Fruit fly (Drosophila melanogaster) whole organism, embryonic: Measurements from ENCODE around the gene Naa20A.

Experiments used
- Atf3 ChIP-seq: fragments of 200-800 bp; sonication (Bioruptor generic); optimal IDR thresholded peaks from 3 replicates; lab custom pipeline; 2016; ENCODE audit warnings: missing biosample characterization, missing genetic modification characterization
- C15 ChIP-seq: fragments of 200-800 bp; sonication (Bioruptor generic); IDR thresholded peaks from 3 replicates; pipeline ENCODE4 v1.3.6; 2022; ENCODE audit warnings: missing biosample characterization, missing genetic modification characterization
- CG10543 ChIP-seq: fragments of 200-800 bp; sonication (Bioruptor generic); optimal IDR thresholded peaks from 3 replicates; lab custom pipeline; 2017; ENCODE audit warnings: missing biosample characterization, mild to moderate bottlenecking, missing genetic modification characterization, moderate library complexity
- CG12942 ChIP-seq: fragments of 200-800 bp; sonication (Bioruptor generic); optimal IDR thresholded peaks from 3 replicates; lab custom pipeline; 2016; ENCODE audit warnings: missing biosample characterization, missing genetic modification characterization
- CG13123 ChIP-seq: fragments of 200-800 bp; sonication (Bioruptor generic); optimal IDR thresholded peaks from 2 replicates; lab custom pipeline; 2016; ENCODE audit warnings: missing biosample characterization, missing genetic modification characterization
- CG13624 ChIP-seq: fragments of 200-800 bp; sonication (Bioruptor generic); optimal IDR thresholded peaks from 2 replicates; lab custom pipeline; 2016; ENCODE audit warnings: missing biosample characterization, missing genetic modification characterization
- CG17802 ChIP-seq: fragments of 200-800 bp; sonication (Bioruptor generic); optimal IDR thresholded peaks from 2 replicates; lab custom pipeline; 2018; ENCODE audit warnings: missing biosample characterization, mild to moderate bottlenecking, missing genetic modification characterization, moderate library complexity
- CG18764 ChIP-seq: fragments of 200-800 bp; sonication (Bioruptor generic); optimal IDR thresholded peaks from 3 replicates; lab custom pipeline; 2016; ENCODE audit warnings: missing biosample characterization, missing genetic modification characterization
- CG31365 ChIP-seq: fragments of 200-800 bp; sonication (Bioruptor generic); optimal IDR thresholded peaks from 2 replicates; lab custom pipeline; 2018; ENCODE audit warnings: missing biosample characterization, mild to moderate bottlenecking, missing genetic modification characterization
- CG4360 ChIP-seq: fragments of 200-800 bp; sonication (Bioruptor generic); IDR thresholded peaks from 2 replicates; pipeline ENCODE4 v1.3.6; 2022; ENCODE audit warnings: missing biosample characterization, missing genetic modification characterization
- CG4424 ChIP-seq: fragments of 200-800 bp; sonication (Bioruptor generic); optimal IDR thresholded peaks from 3 replicates; lab custom pipeline; 2016; ENCODE audit warnings: missing biosample characterization, missing genetic modification characterization
- CG4820 ChIP-seq: fragments of 200-800 bp; sonication (Bioruptor generic); optimal IDR thresholded peaks from 3 replicates; lab custom pipeline; 2016; ENCODE audit warnings: missing biosample characterization, missing genetic modification characterization
- CG6765 ChIP-seq: fragments of 200-800 bp; sonication (Bioruptor generic); optimal IDR thresholded peaks from 3 replicates; lab custom pipeline; 2017; ENCODE audit warnings: missing biosample characterization, mild to moderate bottlenecking, missing genetic modification characterization
- CG7556 ChIP-seq: fragments of 200-800 bp; sonication (Bioruptor generic); optimal IDR thresholded peaks from 2 replicates; lab custom pipeline; 2017; ENCODE audit warnings: missing biosample characterization, mild to moderate bottlenecking, missing genetic modification characterization
- CG8281 ChIP-seq: fragments of 200-800 bp; sonication (Bioruptor generic); optimal IDR thresholded peaks from 2 replicates; lab custom pipeline; 2018; ENCODE audit warnings: missing biosample characterization, mild to moderate bottlenecking, missing genetic modification characterization, moderate library complexity
- CG9215 ChIP-seq: fragments of 200-800 bp; sonication (Bioruptor generic); IDR thresholded peaks from 2 replicates; pipeline ENCODE4 v1.3.6; 2022; ENCODE audit warnings: missing biosample characterization, missing genetic modification characterization
- CG9437 ChIP-seq: fragments of 200-800 bp; sonication (Bioruptor generic); optimal IDR thresholded peaks from 2 replicates; lab custom pipeline; 2018; ENCODE audit warnings: missing biosample characterization, mild to moderate bottlenecking, missing genetic modification characterization
- Dad ChIP-seq: fragments of 200-800 bp; sonication (Bioruptor generic); optimal IDR thresholded peaks from 3 replicates; lab custom pipeline; 2016; ENCODE audit warnings: missing biosample characterization, missing genetic modification characterization
- Dfd ChIP-seq, 2 experiments: fragments of >200 bp; optimal IDR thresholded peaks; 2 replicates each; lab custom pipeline; 2017; ENCODE audit warnings: missing biosample characterization in 2 of 2, missing genetic modification characterization in 2 of 2
- Dip2 ChIP-seq: fragments of 200-800 bp; sonication (Bioruptor generic); IDR thresholded peaks from 2 replicates; pipeline ENCODE4 v1.3.6; 2022; ENCODE audit warnings: missing biosample characterization, missing genetic modification characterization
- Doc3 ChIP-seq: fragments of 200-800 bp; sonication (Bioruptor generic); IDR thresholded peaks from 3 replicates; pipeline ENCODE4 v1.3.6; 2022; ENCODE audit warnings: missing biosample characterization, missing genetic modification characterization; ENCODE audit not compliant: partially characterized antibody
- E2f2 ChIP-seq: fragments of 200-800 bp; sonication (Bioruptor generic); IDR thresholded peaks from 2 replicates; pipeline ENCODE4 v1.3.6; 2022; ENCODE audit warnings: missing biosample characterization, missing genetic modification characterization
- Hmr ChIP-seq: fragments of 200-800 bp; sonication (Bioruptor generic); optimal IDR thresholded peaks from 3 replicates; lab custom pipeline; 2017; ENCODE audit warnings: mild to moderate bottlenecking, missing biosample characterization, missing genetic modification reagents, missing genetic modification characterization
- Jarid2 ChIP-seq: fragments of 200-800 bp; sonication (Bioruptor generic); optimal IDR thresholded peaks from 3 replicates; lab custom pipeline; 2017; ENCODE audit warnings: mild to moderate bottlenecking, missing biosample characterization, missing genetic modification reagents, missing genetic modification characterization
- Kr ChIP-seq: fragments of 200-800 bp; sonication (Bioruptor generic); optimal IDR thresholded peaks from 2 replicates; lab custom pipeline; 2017; ENCODE audit warnings: missing biosample characterization, mild to moderate bottlenecking, missing genetic modification characterization
- Lhr ChIP-seq: fragments of 200-800 bp; sonication (Bioruptor generic); optimal IDR thresholded peaks from 3 replicates; lab custom pipeline; 2017; ENCODE audit warnings: mild to moderate bottlenecking, missing biosample characterization, missing genetic modification reagents, missing genetic modification characterization
- NC2β ChIP-seq: fragments of 200-800 bp; sonication (Bioruptor generic); optimal IDR thresholded peaks from 2 replicates; lab custom pipeline; 2016; ENCODE audit warnings: missing biosample characterization, missing genetic modification characterization
- NK7.1 ChIP-seq: fragments of 200-800 bp; sonication (Bioruptor generic); optimal IDR thresholded peaks from 3 replicates; lab custom pipeline; 2016; ENCODE audit warnings: missing biosample characterization, missing genetic modification characterization
- Rx ChIP-seq: fragments of 200-800 bp; sonication (Bioruptor generic); IDR thresholded peaks from 2 replicates; pipeline ENCODE4 v1.3.6; 2022; ENCODE audit warnings: missing biosample characterization, missing genetic modification characterization
- Sox102F ChIP-seq: fragments of 200-800 bp; sonication (Bioruptor generic); optimal IDR thresholded peaks from 2 replicates; lab custom pipeline; 2018; ENCODE audit warnings: missing biosample characterization, mild to moderate bottlenecking, missing genetic modification characterization, moderate library complexity
- Sry-δ ChIP-seq: fragments of 200-800 bp; sonication (Bioruptor generic); optimal IDR thresholded peaks from 2 replicates; lab custom pipeline; 2016; ENCODE audit warnings: missing biosample characterization, missing genetic modification characterization
- Usf ChIP-seq: fragments of 200-800 bp; sonication (Bioruptor generic); optimal IDR thresholded peaks from 2 replicates; lab custom pipeline; 2017; ENCODE audit warnings: missing genotype, missing biosample characterization, missing genetic modification characterization
- ac ChIP-seq: fragments of 200-800 bp; sonication (Bioruptor generic); optimal IDR thresholded peaks from 3 replicates; lab custom pipeline; 2017; ENCODE audit warnings: missing biosample characterization, mild to moderate bottlenecking, missing genetic modification characterization
- amos ChIP-seq: fragments of 200-800 bp; sonication (Bioruptor generic); IDR thresholded peaks from 2 replicates; pipeline ENCODE4 v1.3.6; 2022; ENCODE audit warnings: missing biosample characterization, missing genetic modification characterization; ENCODE audit not compliant: partially characterized antibody
- ash1 ChIP-seq: fragments of 200-800 bp; sonication (Bioruptor generic); optimal IDR thresholded peaks from 2 replicates; lab custom pipeline; 2018; ENCODE audit warnings: missing biosample characterization, mild to moderate bottlenecking, missing genetic modification characterization
- br ChIP-seq: fragments of >200 bp; optimal IDR thresholded peaks from 2 replicates; lab custom pipeline; 2017
- chm ChIP-seq: fragments of 200-800 bp; sonication (Bioruptor generic); IDR thresholded peaks from 2 replicates; pipeline ENCODE4 v1.3.6; 2022; ENCODE audit warnings: missing biosample characterization, missing genetic modification characterization
- dan ChIP-seq: fragments of 200-800 bp; sonication (Bioruptor generic); IDR thresholded peaks from 2 replicates; pipeline ENCODE4 v1.3.6; 2022; ENCODE audit warnings: missing biosample characterization, missing genetic modification characterization
- hkb ChIP-seq, 2 experiments: fragments of 200-800 bp in 1 of 2; fragments of >200 bp in 1 of 2; sonication (Bioruptor generic) in 1 of 2; IDR thresholded peaks in 1 of 2; optimal IDR thresholded peaks in 1 of 2; 2 replicates each; pipeline versions ENCODE4 v1.3.6 to Lab custom; 2017 to 2022; ENCODE audit warnings: missing biosample characterization in 1 of 2, missing genetic modification characterization in 1 of 2
- lbe ChIP-seq: fragments of 200-800 bp; sonication (Bioruptor generic); optimal IDR thresholded peaks from 2 replicates; lab custom pipeline; 2016; ENCODE audit warnings: missing biosample characterization, mild to moderate bottlenecking, missing genetic modification characterization
- lmd ChIP-seq: fragments of 200-800 bp; sonication (Bioruptor generic); IDR thresholded peaks from 2 replicates; pipeline ENCODE4 v1.3.6; 2022; ENCODE audit warnings: missing biosample characterization, missing genetic modification characterization
- maf-S ChIP-seq: fragments of 200-800 bp; sonication (Bioruptor generic); optimal IDR thresholded peaks from 2 replicates; lab custom pipeline; 2016; ENCODE audit warnings: missing biosample characterization, missing genetic modification characterization
- sens-2 ChIP-seq: fragments of 200-800 bp; sonication (Bioruptor generic); IDR thresholded peaks from 2 replicates; pipeline ENCODE4 v1.3.6; 2022; ENCODE audit warnings: missing biosample characterization, missing genetic modification characterization
- seq ChIP-seq: fragments of 200-800 bp; sonication (Bioruptor generic); IDR thresholded peaks from 2 replicates; pipeline ENCODE4 v1.3.6; 2022; ENCODE audit warnings: missing biosample characterization, missing genetic modification characterization
- sim ChIP-seq: fragments of 200-800 bp; sonication (Bioruptor generic); IDR thresholded peaks from 2 replicates; pipeline ENCODE4 v1.3.6; 2022; ENCODE audit warnings: missing biosample characterization, missing genetic modification characterization
- tap ChIP-seq: fragments of 200-800 bp; optimal IDR thresholded peaks from 3 replicates; lab custom pipeline; 2019; ENCODE audit warnings: missing biosample characterization, mild to moderate bottlenecking, missing genetic modification characterization, moderate library complexity
- ttk ChIP-seq: fragments of 200-800 bp; sonication (Bioruptor generic); IDR thresholded peaks from 2 replicates; pipeline ENCODE4 v2.1.2; 2022; ENCODE audit warnings: missing biosample characterization, missing genetic modification characterization
- unc-4 ChIP-seq: fragments of 200-800 bp; sonication (Bioruptor generic); IDR thresholded peaks from 2 replicates; pipeline ENCODE4 v1.3.6; 2022; ENCODE audit warnings: missing biosample characterization, missing genetic modification characterization; ENCODE audit not compliant: partially characterized antibody
- yki ChIP-seq: fragments of >200 bp; optimal IDR thresholded peaks from 3 replicates; lab custom pipeline; 2018
- zfh2 ChIP-seq: fragments of 200-800 bp; sonication (Bioruptor generic); optimal IDR thresholded peaks from 2 replicates; lab custom pipeline; 2016; ENCODE audit warnings: missing biosample characterization, missing genetic modification characterization

The Naa20A gene

dm6 chrX:19597684-19598363, 25.1 kb downstream of the Naa20A start, which contains the start of gene RpS10b (continued):
- TF ChIP-seq E2f2 (peak; percentile 68), Jarid2 (peak; percentile 82), dan (GFP tag; lab: Robert Waterston, UW) (no peak), sens-2 (GFP tag; lab: Robert Waterston, UW) (peak; percentile 89), ttk (GFP tag; lab: Robert Waterston, UW) (peak; percentile 60), Dad (peak; percentile 89), lbe (GFP tag; lab: Kevin White, UChicago) (peak; percentile 71), maf-S (peak; percentile 74), tap (tag; lab: Kevin White, UChicago) (peak; percentile 60), CG8281 (tag; lab: Kevin White, UChicago) (peak; percentile 70), CG4820 (GFP tag; lab: Kevin White, UChicago) (peak; percentile 75), ash1 (peak; percentile 81), CG4360 (GFP tag; lab: Robert Waterston, UW) (no peak), hkb (optimal IDR thresholded peaks at IDR 0.05; lab: Kevin White, UChicago) (peak; percentile 49), hkb (GFP tag; IDR thresholded peaks at IDR 0.05; lab: Robert Waterston, UW) (peak; percentile 78), chm (peak; percentile 90), CG6765 (GFP tag; lab: Kevin White, UChicago) (peak; percentile 97), unc-4 (peak; percentile 88), CG9437 (GFP tag; lab: Kevin White, UChicago) (peak; percentile 89), Doc3 (GFP tag; lab: Robert Waterston, UW) (peak; percentile 89), CG10543 (GFP tag; lab: Kevin White, UChicago) (peak; percentile 98), amos (GFP tag; lab: Robert Waterston, UW) (peak; percentile 88), CG31365 (tag; lab: Kevin White, UChicago) (peak; percentile 81), CG13123 (GFP tag; lab: Kevin White, UChicago) (peak; percentile 54), C15 (GFP tag; lab: Robert Waterston, UW) (peak; percentile 25; the same call in 1 of the 3 replicates), CG4424 (GFP tag; lab: Kevin White, UChicago) (peak; percentile 79), CG9215 (GFP tag; lab: Robert Waterston, UW) (peak; percentile 42), Dfd (GFP tag; optimal IDR thresholded peaks at IDR 0.05; lab: Kevin White, UChicago) (no peak), Hmr (GFP tag; lab: Kevin White, UChicago) (peak; percentile 97), Kr (GFP tag; lab: Kevin White, UChicago) (peak; percentile 88), yki (lab: Kevin White, UChicago) (no peak), br (no peak), Dip2 (no peak), CG7556 (GFP tag; lab: Kevin White, UChicago) (peak; percentile 79), Atf3 (peak; percentile 83), zfh2 (GFP tag; lab: Kevin White, UChicago) (peak; percentile 79), Sry-δ (GFP tag; lab: Kevin White, UChicago) (peak; percentile 95), lmd (peak; percentile 65), Sox102F (peak; percentile 47), seq (peak; percentile 83), CG12942 (GFP tag; lab: Kevin White, UChicago) (peak; percentile 57), Lhr (GFP tag; lab: Kevin White, UChicago) (peak; percentile 97), CG17802 (tag; lab: Kevin White, UChicago) (peak; percentile 74), NK7.1 (GFP tag; lab: Kevin White, UChicago) (peak; percentile 94), CG18764 (GFP tag; lab: Kevin White, UChicago) (peak; percentile 83), Rx (GFP tag; lab: Robert Waterston, UW) (peak; percentile 81), NC2β (GFP tag; lab: Kevin White, UChicago) (peak; percentile 97), Usf (GFP tag; lab: Kevin White, UChicago) (peak; percentile 86), sim (GFP tag; lab: Robert Waterston, UW) (peak; percentile 80), ac (peak; percentile 93), CG13624 (GFP tag; lab: Kevin White, UChicago) (peak; percentile 90)
